ENCODE assay signal across 1 fruit fly cellular context in the genomic region with DNA sequence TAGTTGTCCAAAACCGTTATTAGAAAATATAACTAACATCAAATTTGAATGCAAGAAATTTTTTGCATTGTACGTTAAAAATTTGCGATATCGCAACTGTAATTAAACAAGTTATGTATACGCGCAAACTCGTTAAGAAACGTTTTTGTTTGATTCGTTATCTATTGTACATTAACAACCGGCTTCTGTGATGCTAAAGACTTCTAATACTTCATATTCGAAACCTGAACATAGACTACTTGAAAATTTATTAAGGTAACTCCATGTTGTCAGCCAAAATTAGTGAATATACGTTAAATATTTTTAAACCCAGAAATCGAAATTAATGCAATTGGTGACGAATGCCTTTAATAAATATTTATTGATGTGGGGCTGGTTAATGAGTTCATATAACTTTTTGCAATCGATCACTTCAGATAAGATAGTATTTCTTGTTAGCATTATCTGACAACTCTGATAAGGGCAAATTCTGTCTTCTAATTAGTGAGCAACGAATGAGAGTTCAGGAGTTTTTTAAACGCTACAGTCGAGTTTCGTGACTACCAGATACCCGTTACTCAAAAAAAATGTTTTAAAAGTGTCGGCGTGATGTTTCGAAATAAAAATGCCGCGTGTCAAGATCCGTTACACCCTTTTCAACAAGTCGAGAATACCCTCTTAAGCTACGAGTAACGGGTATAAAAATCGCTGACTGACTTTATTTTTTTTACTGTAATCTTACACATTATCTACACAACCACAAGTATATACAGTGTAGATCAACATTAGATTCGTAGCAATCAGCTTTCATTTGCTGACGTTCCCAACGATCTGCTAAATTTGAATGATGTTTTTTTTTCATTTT.
A peak's percentile ranks its signal among the peaks of the same experiment; 100 is the strongest.
TF ChIP-seq lines count a peak whose summit lies in the region.

No protein-coding gene starts in this region.

TF ChIP-seq in whole organism, embryonic, 481 proteins besides CTCF, POLR2A, EP300 and RAD21 (continued from another document and continues in another):
- TF ChIP-seq chif (GFP tag; optimal IDR thresholded peaks at IDR 0.05; lab: Kevin White, UChicago): peak in 1 of 2 experiments; percentile 52
- TF ChIP-seq Side (GFP tag; optimal IDR thresholded peaks at IDR 0.05; lab: Kevin White, UChicago): peak; percentile 46
- peak; percentile 47 for TF ChIP-seq CG2678 (tag; optimal IDR thresholded peaks at IDR 0.05; lab: Kevin White, UChicago)
- no peak for TF ChIP-seq CG8281 (tag; optimal IDR thresholded peaks at IDR 0.05; lab: Kevin White, UChicago)
- no peak for TF ChIP-seq CG31365 (tag; optimal IDR thresholded peaks at IDR 0.05; lab: Kevin White, UChicago)
- no peak for TF ChIP-seq twi (tag; optimal IDR thresholded peaks at IDR 0.05; lab: Kevin White, UChicago)
- TF ChIP-seq CoRest (tag; optimal IDR thresholded peaks at IDR 0.05; lab: Kevin White, UChicago): peak; percentile 30
- peak; percentile 37 for TF ChIP-seq dmrt99B (tag; optimal IDR thresholded peaks at IDR 0.05; lab: Kevin White, UChicago)
- peak; percentile 15 for TF ChIP-seq NfI (GFP tag; optimal IDR thresholded peaks at IDR 0.05; lab: Kevin White, UChicago)
- TF ChIP-seq CG8924 (tag; optimal IDR thresholded peaks at IDR 0.05; lab: Kevin White, UChicago): peak; percentile 34
- TF ChIP-seq so (GFP tag; IDR thresholded peaks at IDR 0.05; lab: Robert Waterston, UW): no peak
- peak; percentile 23 for TF ChIP-seq tin (GFP tag; optimal IDR thresholded peaks at IDR 0.05; lab: Kevin White, UChicago)
- no peak for TF ChIP-seq Sox100B (GFP tag; optimal IDR thresholded peaks at IDR 0.05; lab: Kevin White, UChicago)
- TF ChIP-seq CG18011 (GFP tag; optimal IDR thresholded peaks at IDR 0.05; lab: Kevin White, UChicago): peak; percentile 97
- no peak for TF ChIP-seq CG10147 (GFP tag; optimal IDR thresholded peaks at IDR 0.05; lab: Kevin White, UChicago)
- TF ChIP-seq Xrp1 (GFP tag; IDR thresholded peaks at IDR 0.05; lab: Robert Waterston, UW): peak; percentile 61; the same call in 1 of the 2 replicates
- TF ChIP-seq CG10431 (GFP tag; optimal IDR thresholded peaks at IDR 0.05; lab: Kevin White, UChicago): no peak
- 0 out of 2 replicates have a peak, but pooled peaks have one; percentile 37 for TF ChIP-seq CG31441 (GFP tag; IDR thresholded peaks at IDR 0.05; lab: Robert Waterston, UW)
- peak; percentile 15 for TF ChIP-seq CG4328 (GFP tag; optimal IDR thresholded peaks at IDR 0.05; lab: Kevin White, UChicago)
- peak; percentile 46; the same call in 1 of the 2 replicates for TF ChIP-seq CG13287 (GFP tag; IDR thresholded peaks at IDR 0.05; lab: Robert Waterston, UW; ENCODE audit: partially characterized antibody)
- TF ChIP-seq al (GFP tag; IDR thresholded peaks at IDR 0.05; lab: Robert Waterston, UW): peak; percentile 25; the same call in 1 of the 2 replicates
- no peak for TF ChIP-seq eyg (GFP tag; optimal IDR thresholded peaks at IDR 0.05; lab: Kevin White, UChicago)
- TF ChIP-seq Scr (GFP tag; IDR thresholded peaks at IDR 0.05; lab: Robert Waterston, UW; ENCODE audit: partially characterized antibody): peak; percentile 51; the same call in 1 of the 2 replicates
- no peak for TF ChIP-seq btn (GFP tag; optimal IDR thresholded peaks at IDR 0.05; lab: Kevin White, UChicago)
- no peak; the same call in 2 of the 3 replicates for TF ChIP-seq knrl (GFP tag; IDR thresholded peaks at IDR 0.05; lab: Robert Waterston, UW; ENCODE audit: partially characterized antibody)
- no peak for TF ChIP-seq CG15479 (GFP tag; optimal IDR thresholded peaks at IDR 0.05; lab: Kevin White, UChicago)
- peak; percentile 5 for TF ChIP-seq CG5180 (GFP tag; optimal IDR thresholded peaks at IDR 0.05; lab: Kevin White, UChicago)
- no peak for TF ChIP-seq Ravus (GFP tag; IDR thresholded peaks at IDR 0.05; lab: Robert Waterston, UW)
- TF ChIP-seq slp2 (GFP tag; optimal IDR thresholded peaks at IDR 0.05; lab: Kevin White, UChicago): no peak
- TF ChIP-seq CG7271 (tag; optimal IDR thresholded peaks at IDR 0.05; lab: Kevin White, UChicago): no peak
- peak; percentile 88 for TF ChIP-seq lab (GFP tag; optimal IDR thresholded peaks at IDR 0.05; lab: Kevin White, UChicago)
- 0 out of 2 replicates have a peak, but pooled peaks have one; percentile 10 for TF ChIP-seq tna (GFP tag; IDR thresholded peaks at IDR 0.05; lab: Robert Waterston, UW; ENCODE audit: partially characterized antibody)
- TF ChIP-seq sc (optimal IDR thresholded peaks at IDR 0.05; lab: Kevin White, UChicago): no peak
- no peak for TF ChIP-seq sc (GFP tag; optimal IDR thresholded peaks at IDR 0.05; lab: Kevin White, UChicago)
- no peak for TF ChIP-seq dati (GFP tag; IDR thresholded peaks at IDR 0.05; lab: Robert Waterston, UW)
- TF ChIP-seq stc (GFP tag; IDR thresholded peaks at IDR 0.05; lab: Robert Waterston, UW): peak; percentile 56; the same call in 1 of the 2 replicates
- TF ChIP-seq CG11696 (GFP tag; IDR thresholded peaks at IDR 0.05; lab: Robert Waterston, UW): no peak
- peak; percentile 41; the same call in 1 of the 3 replicates for TF ChIP-seq Dbx (GFP tag; IDR thresholded peaks at IDR 0.05; lab: Robert Waterston, UW)
- peak; percentile 35 for TF ChIP-seq Blimp-1 (GFP tag; optimal IDR thresholded peaks at IDR 0.05; lab: Kevin White, UChicago)
- no peak for TF ChIP-seq bigmax (GFP tag; optimal IDR thresholded peaks at IDR 0.05; lab: Kevin White, UChicago)
- TF ChIP-seq ap (GFP tag; IDR thresholded peaks at IDR 0.05; lab: Robert Waterston, UW): no peak
- peak; percentile 64 for TF ChIP-seq CG1603 (tag; optimal IDR thresholded peaks at IDR 0.05; lab: Kevin White, UChicago)
- TF ChIP-seq B-H1 (GFP tag; IDR thresholded peaks at IDR 0.05; lab: Robert Waterston, UW): peak; percentile 33; the same call in 1 of the 3 replicates
- peak; percentile 48 for TF ChIP-seq Hr3 (GFP tag; optimal IDR thresholded peaks at IDR 0.05; lab: Kevin White, UChicago)
- TF ChIP-seq gro (GFP tag; optimal IDR thresholded peaks at IDR 0.05; lab: Kevin White, UChicago): peak; percentile 17
- TF ChIP-seq CG9876 (GFP tag; optimal IDR thresholded peaks at IDR 0.05; lab: Kevin White, UChicago): peak; percentile 39
- no peak for TF ChIP-seq CG16779 (GFP tag; IDR thresholded peaks at IDR 0.05; lab: Robert Waterston, UW)
- TF ChIP-seq trh (GFP tag; optimal IDR thresholded peaks at IDR 0.05; lab: Kevin White, UChicago): no peak
- no peak for TF ChIP-seq ems (GFP tag; optimal IDR thresholded peaks at IDR 0.05; lab: Kevin White, UChicago)
- TF ChIP-seq fd102C (GFP tag; optimal IDR thresholded peaks at IDR 0.05; lab: Kevin White, UChicago): no peak
- TF ChIP-seq Ets65A (GFP tag; lab: Kevin White, UChicago): peak; percentile 94
- TF ChIP-seq CG10366 (GFP tag; IDR thresholded peaks at IDR 0.05; lab: Robert Waterston, UW): peak; percentile 31
- peak; percentile 10 for TF ChIP-seq CG3995 (GFP tag; optimal IDR thresholded peaks at IDR 0.05; lab: Kevin White, UChicago)
- no peak for TF ChIP-seq Dfd (GFP tag; optimal IDR thresholded peaks at IDR 0.05; lab: Kevin White, UChicago)
- peak; percentile 26 for TF ChIP-seq Dek (tag; optimal IDR thresholded peaks at IDR 0.05; lab: Kevin White, UChicago)
- no peak for TF ChIP-seq jumu (GFP tag; optimal IDR thresholded peaks at IDR 0.05; lab: Kevin White, UChicago)
- no peak for TF ChIP-seq CG1647 (GFP tag; optimal IDR thresholded peaks at IDR 0.05; lab: Kevin White, UChicago)
- no peak for TF ChIP-seq Hey (tag; optimal IDR thresholded peaks at IDR 0.05; lab: Kevin White, UChicago)
- no peak for TF ChIP-seq Abd-B (GFP tag; optimal IDR thresholded peaks at IDR 0.05; lab: Kevin White, UChicago)
- TF ChIP-seq Asciz (GFP tag; optimal IDR thresholded peaks at IDR 0.05; lab: Kevin White, UChicago): no peak
- peak; percentile 35; the same call in 1 of the 2 replicates for TF ChIP-seq danr (GFP tag; IDR thresholded peaks at IDR 0.05; lab: Robert Waterston, UW)
- peak; percentile 54 for TF ChIP-seq Hmr (GFP tag; optimal IDR thresholded peaks at IDR 0.05; lab: Kevin White, UChicago)
- TF ChIP-seq ci (GFP tag; IDR thresholded peaks at IDR 0.05; lab: Robert Waterston, UW): peak; percentile 68
- TF ChIP-seq fd64A (GFP tag; optimal IDR thresholded peaks at IDR 0.05; lab: Kevin White, UChicago): no peak
- peak; percentile 36 for TF ChIP-seq CG11504 (tag; optimal IDR thresholded peaks at IDR 0.05; lab: Kevin White, UChicago)
- TF ChIP-seq CG3847 (GFP tag; IDR thresholded peaks at IDR 0.05; lab: Robert Waterston, UW): peak; percentile 37; the same call in 1 of the 2 replicates
- TF ChIP-seq wek (GFP tag; optimal IDR thresholded peaks at IDR 0.05; lab: Kevin White, UChicago): peak; percentile 10
- TF ChIP-seq CG4707 (GFP tag; optimal IDR thresholded peaks at IDR 0.05; lab: Kevin White, UChicago): no peak
- TF ChIP-seq CG7786 (GFP tag; optimal IDR thresholded peaks at IDR 0.05; lab: Kevin White, UChicago): peak; percentile 68
- TF ChIP-seq CG10321 (GFP tag; IDR thresholded peaks at IDR 0.05; lab: Robert Waterston, UW): no peak
- no peak for TF ChIP-seq CrebB (tag; optimal IDR thresholded peaks at IDR 0.05; lab: Kevin White, UChicago)
- TF ChIP-seq br (optimal IDR thresholded peaks at IDR 0.05; lab: Kevin White, UChicago): no peak
- TF ChIP-seq Pdp1 (GFP tag; optimal IDR thresholded peaks at IDR 0.05; lab: Kevin White, UChicago): peak; percentile 7 to 25
- TF ChIP-seq luna (GFP tag; optimal IDR thresholded peaks at IDR 0.05; lab: Kevin White, UChicago): no peak
- peak; percentile 12 for TF ChIP-seq CG11398 (GFP tag; optimal IDR thresholded peaks at IDR 0.05; lab: Kevin White, UChicago)
- no peak for TF ChIP-seq Awh (GFP tag; IDR thresholded peaks at IDR 0.05; lab: Robert Waterston, UW)
- peak; percentile 14 for TF ChIP-seq Dp (GFP tag; optimal IDR thresholded peaks at IDR 0.05; lab: Kevin White, UChicago)
- no peak; the same call in 1 of the 3 replicates for TF ChIP-seq CG6791 (GFP tag; IDR thresholded peaks at IDR 0.05; lab: Robert Waterston, UW; ENCODE audit: partially characterized antibody)
- TF ChIP-seq Ada2b (GFP tag; IDR thresholded peaks at IDR 0.05; lab: Robert Waterston, UW): peak; percentile 27; the same call in 1 of the 2 replicates
- TF ChIP-seq CG10209 (GFP tag; optimal IDR thresholded peaks at IDR 0.05; lab: Kevin White, UChicago): peak; percentile 14
- TF ChIP-seq cwo (GFP tag; optimal IDR thresholded peaks at IDR 0.05; lab: Kevin White, UChicago): peak; percentile 61
- peak; percentile 1 for TF ChIP-seq Mad (GFP tag; optimal IDR thresholded peaks at IDR 0.05; lab: Kevin White, UChicago)
- peak; percentile 74 for TF ChIP-seq CG16813 (GFP tag; IDR thresholded peaks at IDR 0.05; lab: Robert Waterston, UW; ENCODE audit: partially characterized antibody)
- no peak for TF ChIP-seq maf-S (GFP tag; optimal IDR thresholded peaks at IDR 0.05; lab: Kevin White, UChicago)
- TF ChIP-seq CG12155 (GFP tag; optimal IDR thresholded peaks at IDR 0.05; lab: Kevin White, UChicago): peak; percentile 42
- TF ChIP-seq prd (optimal IDR thresholded peaks at IDR 0.05; lab: Kevin White, UChicago): no peak
- TF ChIP-seq prd (GFP tag; IDR thresholded peaks at IDR 0.05; lab: Robert Waterston, UW): peak; percentile 62; the same call in 2 of the 3 replicates
- TF ChIP-seq ken (GFP tag; IDR thresholded peaks at IDR 0.05; lab: Robert Waterston, UW): no peak
- TF ChIP-seq CG9609 (GFP tag; optimal IDR thresholded peaks at IDR 0.05; lab: Kevin White, UChicago): peak; percentile 46
- peak; percentile 44 for TF ChIP-seq Lhr (GFP tag; optimal IDR thresholded peaks at IDR 0.05; lab: Kevin White, UChicago)
- TF ChIP-seq CG13894 (tag; optimal IDR thresholded peaks at IDR 0.05; lab: Kevin White, UChicago): peak; percentile 17
- no peak for TF ChIP-seq ash1 (GFP tag; optimal IDR thresholded peaks at IDR 0.05; lab: Kevin White, UChicago)
- TF ChIP-seq inv (GFP tag; IDR thresholded peaks at IDR 0.05; lab: Robert Waterston, UW; ENCODE audit: partially characterized antibody): no peak
- no peak for TF ChIP-seq Dad (GFP tag; optimal IDR thresholded peaks at IDR 0.05; lab: Kevin White, UChicago)
- TF ChIP-seq CG7963 (GFP tag; IDR thresholded peaks at IDR 0.05; lab: Robert Waterston, UW; ENCODE audit: partially characterized antibody): 0 out of 3 replicates have a peak, but pooled peaks have one; percentile 18
- peak; percentile 29 for TF ChIP-seq CG18764 (GFP tag; optimal IDR thresholded peaks at IDR 0.05; lab: Kevin White, UChicago)
- TF ChIP-seq chn (GFP tag; optimal IDR thresholded peaks at IDR 0.05; lab: Kevin White, UChicago): peak; percentile 64
- no peak for TF ChIP-seq dimm (GFP tag; IDR thresholded peaks at IDR 0.05; lab: Robert Waterston, UW)
- TF ChIP-seq CG4424 (GFP tag; optimal IDR thresholded peaks at IDR 0.05; lab: Kevin White, UChicago): peak; percentile 49
- peak; percentile 1 for TF ChIP-seq CG13424 (tag; optimal IDR thresholded peaks at IDR 0.05; lab: Kevin White, UChicago)
- TF ChIP-seq NC2β (GFP tag; optimal IDR thresholded peaks at IDR 0.05; lab: Kevin White, UChicago): peak; percentile 42
- no peak for TF ChIP-seq CG17912 (GFP tag; optimal IDR thresholded peaks at IDR 0.05; lab: Kevin White, UChicago)
- TF ChIP-seq Adf1 (GFP tag; IDR thresholded peaks at IDR 0.05; lab: Robert Waterston, UW): no peak
- TF ChIP-seq CG8089 (GFP tag; optimal IDR thresholded peaks at IDR 0.05; lab: Kevin White, UChicago): no peak
- peak; percentile 12 for TF ChIP-seq CG12391 (tag; optimal IDR thresholded peaks at IDR 0.05; lab: Kevin White, UChicago)
- TF ChIP-seq eve (GFP tag; optimal IDR thresholded peaks at IDR 0.05; lab: Kevin White, UChicago): peak in 1 of 2 experiments; percentile 68
- no peak for TF ChIP-seq usp (GFP tag; optimal IDR thresholded peaks at IDR 0.05; lab: Kevin White, UChicago)
- TF ChIP-seq zfh2 (GFP tag; optimal IDR thresholded peaks at IDR 0.05; lab: Kevin White, UChicago): peak; percentile 37
- peak; percentile 51 for TF ChIP-seq CG7839 (tag; optimal IDR thresholded peaks at IDR 0.05; lab: Kevin White, UChicago)
- TF ChIP-seq Rfx (GFP tag; IDR thresholded peaks at IDR 0.05; lab: Robert Waterston, UW): peak; percentile 71
- TF ChIP-seq CG4854 (GFP tag; optimal IDR thresholded peaks at IDR 0.05; lab: Kevin White, UChicago): no peak
- TF ChIP-seq CG13296 (GFP tag; optimal IDR thresholded peaks at IDR 0.05; lab: Kevin White, UChicago): peak; percentile 7
- TF ChIP-seq CG1832 (GFP tag; optimal IDR thresholded peaks at IDR 0.05; lab: Kevin White, UChicago): no peak
- peak; percentile 41 for TF ChIP-seq CG12744 (GFP tag; optimal IDR thresholded peaks at IDR 0.05; lab: Kevin White, UChicago)
- TF ChIP-seq CG11093 (GFP tag; IDR thresholded peaks at IDR 0.05; lab: Robert Waterston, UW): no peak
- peak; percentile 6 for TF ChIP-seq dmrt11E (tag; optimal IDR thresholded peaks at IDR 0.05; lab: Kevin White, UChicago)
- peak; percentile 7 for TF ChIP-seq NC2α (GFP tag; optimal IDR thresholded peaks at IDR 0.05; lab: Kevin White, UChicago)
- peak; percentile 32 for TF ChIP-seq sd (tag; optimal IDR thresholded peaks at IDR 0.05; lab: Kevin White, UChicago)
- TF ChIP-seq H2.0 (GFP tag; IDR thresholded peaks at IDR 0.05; lab: Robert Waterston, UW): peak; percentile 57
- peak; percentile 42 for TF ChIP-seq unpg (GFP tag; optimal IDR thresholded peaks at IDR 0.05; lab: Kevin White, UChicago)
